Worm (Caenorhabditis elegans): Measurements from ENCODE around the gene Y22D7AL.4.

DNA sequence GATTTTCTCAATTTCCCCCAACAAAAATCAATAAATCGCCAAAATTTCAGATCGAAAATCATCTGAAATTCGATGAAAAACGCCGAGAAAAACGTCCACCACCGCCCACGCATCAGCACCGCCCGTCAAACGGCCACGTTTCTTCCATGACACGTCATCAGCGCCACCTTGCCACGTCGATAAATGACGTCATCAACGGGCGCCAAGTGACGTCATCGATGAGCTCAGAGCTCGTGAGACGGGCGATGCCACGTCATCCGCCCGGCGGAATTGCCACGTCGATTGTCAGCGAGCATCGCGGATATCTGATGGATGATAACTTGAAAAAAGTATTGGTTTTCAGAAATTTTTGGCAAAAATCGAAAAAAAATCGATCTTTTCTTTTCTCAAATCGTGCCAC, 47.4 kb upstream of the Y22D7AL.4 start:
- TF ChIP-seq him-1 (tag; optimal IDR thresholded peaks at IDR 0.05): no peak
- no peak for TF ChIP-seq dao-5 (tag; optimal IDR thresholded peaks at IDR 0.05)
- no peak for TF ChIP-seq W03F9.2 (tag; optimal IDR thresholded peaks at IDR 0.05)
